Fruit fly (Drosophila melanogaster): ENCODE measurements around the gene CG14839.

Gene CG14839

dm6 chr3R:14297489-14297888 lies 35.3 kb downstream of the CG14839 start:
- TF ChIP-seq CG6163 (GFP tag; IDR thresholded peaks at IDR 0.05) (0 out of 3 replicates have a peak, but pooled peaks have one; percentile 16), dsx (GFP tag; optimal IDR thresholded peaks at IDR 0.05; ENCODE audit: poor library complexity, severe bottlenecking) (peak; percentile 7), OdsH (GFP tag; optimal IDR thresholded peaks at IDR 0.05) (no peak), CG15336 (GFP tag; IDR thresholded peaks at IDR 0.05) (no peak), Lpt (GFP tag; optimal IDR thresholded peaks at IDR 0.05) (no peak)

dm6 chr3R:14298078-14298896 lies 36.1 kb downstream of the CG14839 start:
- no peak for TF ChIP-seq CG3032 (tag; optimal IDR thresholded peaks at IDR 0.05)
- no peak for TF ChIP-seq achi (GFP tag; optimal IDR thresholded peaks at IDR 0.05)
- TF ChIP-seq Hr38 (GFP tag; optimal IDR thresholded peaks at IDR 0.05) = no peak
- TF ChIP-seq Sox102F (GFP tag; optimal IDR thresholded peaks at IDR 0.05) = no peak
- peak in 1 of 2 experiments; percentile 21 for TF ChIP-seq ss (GFP tag; optimal IDR thresholded peaks at IDR 0.05)
- TF ChIP-seq CG6854 (GFP tag; optimal IDR thresholded peaks at IDR 0.05) = peak; percentile 64
- TF ChIP-seq dsx (GFP tag; optimal IDR thresholded peaks at IDR 0.05; ENCODE audit: poor library complexity, severe bottlenecking) = no peak
- peak; percentile 17 for TF ChIP-seq CG3919 (GFP tag; optimal IDR thresholded peaks at IDR 0.05)
- peak; percentile 27; the same call in 1 of the 3 replicates for TF ChIP-seq CG8119 (GFP tag; IDR thresholded peaks at IDR 0.05)
- no peak for TF ChIP-seq Sox14 (GFP tag; optimal IDR thresholded peaks at IDR 0.05)
- TF ChIP-seq cyc (GFP tag; optimal IDR thresholded peaks at IDR 0.05) = no peak
- TF ChIP-seq fd85E (GFP tag; optimal IDR thresholded peaks at IDR 0.05) = no peak
- peak; percentile 26 for TF ChIP-seq vri (GFP tag; optimal IDR thresholded peaks at IDR 0.05)
- TF ChIP-seq eg (GFP tag; IDR thresholded peaks at IDR 0.05) = 0 out of 3 replicates have a peak, but pooled peaks have one; percentile 33
- TF ChIP-seq CG6163 (GFP tag; IDR thresholded peaks at IDR 0.05) = no peak
- TF ChIP-seq dac (GFP tag; optimal IDR thresholded peaks at IDR 0.05) = no peak
- peak; percentile 2 for TF ChIP-seq CG6276 (GFP tag; optimal IDR thresholded peaks at IDR 0.05)
- peak; percentile 99 for TF ChIP-seq Blimp-1 (GFP tag; optimal IDR thresholded peaks at IDR 0.05)
- no peak for TF ChIP-seq CG10669 (GFP tag; optimal IDR thresholded peaks at IDR 0.05)
- TF ChIP-seq Eip78C (GFP tag) = peak; percentile 74
- peak in 1 of 2 experiments; percentile 8 for TF ChIP-seq salr (GFP tag; optimal IDR thresholded peaks at IDR 0.05)
- TF ChIP-seq CG15336 (GFP tag; IDR thresholded peaks at IDR 0.05) = 0 out of 2 replicates have a peak, but pooled peaks have one; percentile 12
- peak; percentile 49 for TF ChIP-seq fkh (GFP tag; optimal IDR thresholded peaks at IDR 0.05)

dm6 chr3R:14299891-14300290 lies 37.7 kb downstream of the CG14839 start:
- TF ChIP-seq CG16779 (tag; optimal IDR thresholded peaks at IDR 0.05) = no peak
- TF ChIP-seq ss (GFP tag; optimal IDR thresholded peaks at IDR 0.05) = peak in 1 of 2 experiments; percentile 6
- peak; percentile 84 for TF ChIP-seq fkh (GFP tag; optimal IDR thresholded peaks at IDR 0.05)

- TF ChIP-seq acj6 (GFP tag; optimal IDR thresholded peaks at IDR 0.05) (no peak), vri (GFP tag; optimal IDR thresholded peaks at IDR 0.05) (no peak), CG6808 (GFP tag; optimal IDR thresholded peaks at IDR 0.05) (no peak), CG6276 (GFP tag; optimal IDR thresholded peaks at IDR 0.05) (no peak), CG8319 (GFP tag; optimal IDR thresholded peaks at IDR 0.05) (no peak), Hr39 (GFP tag; optimal IDR thresholded peaks at IDR 0.05) (no peak)
These were observed 39.9 kb downstream of the CG14839 start, which contains the start of gene IFT54 for dm6 chr3R:14302128-14302527. Gene IFT54 (plus strand): TSS chr3R:14302428.

- TF ChIP-seq fd59A (GFP tag; optimal IDR thresholded peaks at IDR 0.05) (no peak), Lpt (GFP tag; optimal IDR thresholded peaks at IDR 0.05) (no peak), Sox102F (GFP tag; optimal IDR thresholded peaks at IDR 0.05) (no peak), fd85E (GFP tag; optimal IDR thresholded peaks at IDR 0.05) (no peak), CG6808 (GFP tag; optimal IDR thresholded peaks at IDR 0.05) (no peak), CG16779 (tag; optimal IDR thresholded peaks at IDR 0.05) (no peak), salr (GFP tag; optimal IDR thresholded peaks at IDR 0.05) (peak in 1 of 2 experiments; percentile 13), Blimp-1 (GFP tag; optimal IDR thresholded peaks at IDR 0.05) (no peak), esn (GFP tag; optimal IDR thresholded peaks at IDR 0.05) (peak; percentile 27), Met (GFP tag; optimal IDR thresholded peaks at IDR 0.05) (no peak), CG15336 (GFP tag; IDR thresholded peaks at IDR 0.05) (no peak), Gug (GFP tag; IDR thresholded peaks at IDR 0.05) (no peak), CG8319 (GFP tag; optimal IDR thresholded peaks at IDR 0.05) (no peak), pdm3 (GFP tag; optimal IDR thresholded peaks at IDR 0.05) (no peak), Sox14 (GFP tag; optimal IDR thresholded peaks at IDR 0.05) (no peak), Eip75B (GFP tag; optimal IDR thresholded peaks at IDR 0.05) (no peak), CG31627 (GFP tag; optimal IDR thresholded peaks at IDR 0.05) (no peak), Eip78C (GFP tag) (peak; percentile 28), dsx (GFP tag; optimal IDR thresholded peaks at IDR 0.05; ENCODE audit: poor library complexity, severe bottlenecking) (peak; percentile 23)
These were observed 45.9 kb downstream of the CG14839 start for dm6 chr3R:14307972-14308673.
